Worm (Caenorhabditis elegans) whole organism, dauer: Measurements from ENCODE around the gene F42A6.1.

Source experiments
- unc-62 ChIP-seq: sonication (generic microtip); optimal IDR thresholded peaks from 2 replicates; lab custom pipeline; 2017; ENCODE audit warnings: missing biosample characterization, missing genetic modification reagents, missing genetic modification characterization

Gene F42A6.1

ce11 chrIV:3400941-3401340 lies 46.1 kb downstream of the F42A6.1 start:
- no peak for TF ChIP-seq unc-62 (GFP tag; lab: Kevin White, UChicago)
